Fruit fly (Drosophila melanogaster) whole organism, prepupa: ENCODE measurements around the gene CG15480.

Experiments
- Blimp-1 ChIP-seq: fragments of 200-800 bp; sonication (Bioruptor generic); optimal IDR thresholded peaks from 3 replicates; lab custom pipeline; 2017; ENCODE audit warnings: missing biosample characterization, missing genetic modification characterization, mild to moderate bottlenecking, moderate library complexity, missing genetic modification reagents
- CG10631 ChIP-seq: fragments of 200-800 bp; sonication (Bioruptor generic); optimal IDR thresholded peaks from 2 replicates; lab custom pipeline; 2016; ENCODE audit warnings: missing biosample characterization, missing genetic modification characterization
- CG10669 ChIP-seq: fragments of 200-800 bp; sonication (Bioruptor generic); optimal IDR thresholded peaks from 3 replicates; lab custom pipeline; 2018; ENCODE audit warnings: missing biosample characterization, mild to moderate bottlenecking, missing genetic modification characterization, moderate library complexity
- CG6808 ChIP-seq: fragments of 200-800 bp; sonication (Bioruptor generic); optimal IDR thresholded peaks from 3 replicates; lab custom pipeline; 2017; ENCODE audit warnings: missing biosample characterization, missing genetic modification characterization, mild to moderate bottlenecking, moderate library complexity, missing genetic modification reagents
- CG6854 ChIP-seq: fragments of 200-800 bp; sonication (Bioruptor generic); optimal IDR thresholded peaks from 2 replicates; lab custom pipeline; 2017; ENCODE audit warnings: missing biosample characterization, mild to moderate bottlenecking, missing genetic modification characterization
- Gug ChIP-seq: fragments of 200-800 bp; sonication (Bioruptor generic); IDR thresholded peaks from 2 replicates; pipeline ENCODE4 v1.3.6; 2022; ENCODE audit warnings: missing biosample characterization, missing genetic modification characterization
- OdsH ChIP-seq: fragments of 200-800 bp; sonication (Bioruptor generic); optimal IDR thresholded peaks from 3 replicates; lab custom pipeline; 2016; ENCODE audit warnings: missing biosample characterization, missing genetic modification characterization
- fd59A ChIP-seq: fragments of 200-800 bp; sonication (Bioruptor generic); optimal IDR thresholded peaks from 2 replicates; lab custom pipeline; 2017; ENCODE audit warnings: missing biosample characterization, mild to moderate bottlenecking, missing genetic modification characterization, missing genetic modification reagents
- pdm3 ChIP-seq: fragments of 200-800 bp; sonication (Bioruptor generic); optimal IDR thresholded peaks from 3 replicates; lab custom pipeline; 2016; ENCODE audit warnings: missing biosample characterization, missing genetic modification characterization
- ss ChIP-seq, 2 experiments: fragments of 200-800 bp; sonication (Bioruptor generic); optimal IDR thresholded peaks; 2 replicates in 1 of 2; 3 replicates in 1 of 2; lab custom pipeline; 2017 to 2018; ENCODE audit warnings: mild to moderate bottlenecking in 2 of 2, missing biosample characterization in 2 of 2, missing genetic modification characterization in 2 of 2, moderate library complexity in 1 of 2
- svp ChIP-seq: fragments of 200-800 bp; sonication (Bioruptor generic); peaks from one replicate; lab custom pipeline; 2016; ENCODE audit warnings: missing biosample characterization, missing genetic modification characterization

- TF ChIP-seq CG10669 (GFP tag; lab: Kevin White, UChicago) (no peak), Gug (no peak), svp (GFP tag; lab: Kevin White, UChicago) (no peak), OdsH (GFP tag; lab: Kevin White, UChicago) (no peak), Blimp-1 (GFP tag; lab: Kevin White, UChicago) (no peak), CG6854 (GFP tag; lab: Kevin White, UChicago) (no peak), CG6808 (GFP tag; lab: Kevin White, UChicago) (no peak), fd59A (no peak), ss (GFP tag; optimal IDR thresholded peaks at IDR 0.05; lab: Kevin White, UChicago) (no peak), pdm3 (GFP tag; lab: Kevin White, UChicago) (no peak), CG10631 (GFP tag; lab: Kevin White, UChicago) (no peak)
These were observed 6.7 kb upstream of the CG15480 start, which contains the start of gene Prosalpha6T for dm6 chr2L:13231739-13232138.
